Worm (Caenorhabditis elegans) whole organism, L4 larva: Measurements from ENCODE around the gene F13E9.5.

Experiments
- F37D6.2 ChIP-seq: sonication (generic microtip); optimal IDR thresholded peaks from 2 replicates; lab custom pipeline; 2016; ENCODE audit warnings: mild to moderate bottlenecking, missing genetic modification characterization, missing compliant biosample characterization
- T20F7.1 ChIP-seq: fragments of 200-800 bp; sonication (Bioruptor generic); optimal IDR thresholded peaks from 2 replicates; lab custom pipeline; 2018; ENCODE audit warnings: mild to moderate bottlenecking, missing genetic modification characterization, missing compliant biosample characterization
- Y5F2A.4 ChIP-seq: fragments of 200-800 bp; sonication (Bioruptor generic); optimal IDR thresholded peaks from 2 replicates; lab custom pipeline; 2018; ENCODE audit warnings: mild to moderate bottlenecking, missing genetic modification characterization, missing compliant biosample characterization
- Y75B8A.6 ChIP-seq: fragments of 200-800 bp; sonication (Bioruptor generic); IDR thresholded peaks from 2 replicates; pipeline ENCODE4 v1.3.6; 2022; ENCODE audit warnings: missing genetic modification reagents, missing genetic modification characterization, missing compliant biosample characterization
- ZK546.5 ChIP-seq, 2 experiments: sonication (generic microtip); optimal IDR thresholded peaks; 2 replicates each; lab custom pipeline; 2017; ENCODE audit warnings: missing biosample characterization in 2 of 2, missing genetic modification characterization in 2 of 2
- aha-1 ChIP-seq: fragments of 150-350 bp; peaks from one replicate; lab custom pipeline; 2014; ENCODE audit warnings: missing biosample characterization, missing genetic modification characterization
- ceh-44 ChIP-seq: fragments of 200-800 bp; sonication (Bioruptor generic); IDR thresholded peaks from 2 replicates; pipeline ENCODE4 v1.3.6; 2022; ENCODE audit warnings: missing genetic modification reagents, missing genetic modification characterization, missing compliant biosample characterization
- cey-2 ChIP-seq: sonication (generic microtip); optimal IDR thresholded peaks from 3 replicates; lab custom pipeline; 2017; ENCODE audit warnings: missing genetic modification characterization, mild to moderate bottlenecking, missing compliant biosample characterization, antibody characterized with exemption, borderline replicate concordance; ENCODE audit not compliant: insufficient read depth
- daf-12 ChIP-seq: fragments of 150-350 bp; optimal IDR thresholded peaks from 2 replicates; lab custom pipeline; 2014; ENCODE audit warnings: missing biosample characterization, missing genetic modification reagents, missing genetic modification characterization
- dmd-8 ChIP-seq: fragments of 200-800 bp; sonication (Bioruptor generic); IDR thresholded peaks from 2 replicates; pipeline ENCODE4 v1.3.6; 2022; ENCODE audit warnings: missing genetic modification characterization, missing compliant biosample characterization
- dmd-9 ChIP-seq: fragments of 200-800 bp; sonication (Bioruptor generic); IDR thresholded peaks from 2 replicates; pipeline ENCODE4 v1.3.6; 2022; ENCODE audit warnings: missing genetic modification reagents, missing genetic modification characterization, missing compliant biosample characterization
- dpl-1 ChIP-seq: fragments of 150-350 bp; optimal IDR thresholded peaks from 2 replicates; lab custom pipeline; 2014; ENCODE audit warnings: missing biosample characterization, missing genetic modification reagents, missing genetic modification characterization
- dve-1 ChIP-seq: sonication (generic microtip); optimal IDR thresholded peaks from 2 replicates; lab custom pipeline; 2017; ENCODE audit warnings: antibody characterized with exemption, mild to moderate bottlenecking, missing genetic modification characterization, missing compliant biosample characterization; ENCODE audit not compliant: insufficient read depth
- egl-27 ChIP-seq: sonication (generic microtip); optimal IDR thresholded peaks from 3 replicates; lab custom pipeline; 2017; ENCODE audit warnings: missing biosample characterization, missing genetic modification reagents, missing genetic modification characterization
- fkh-10 ChIP-seq: fragments of 150-350 bp; optimal IDR thresholded peaks from 2 replicates; lab custom pipeline; 2014; ENCODE audit warnings: missing biosample characterization, missing genetic modification reagents, missing genetic modification characterization
- gei-8 ChIP-seq: fragments of 200-800 bp; sonication (Bioruptor generic); optimal IDR thresholded peaks from 2 replicates; lab custom pipeline; 2018; ENCODE audit warnings: mild to moderate bottlenecking, missing genetic modification characterization, missing compliant biosample characterization
- hif-1 ChIP-seq, 2 experiments: sonication (generic microtip); optimal IDR thresholded peaks; 2 replicates each; lab custom pipeline; 2016 to 2017; ENCODE audit warnings: missing compliant biosample characterization in 2 of 2, missing genetic modification characterization in 2 of 2, missing genetic modification reagents in 2 of 2, missing genotype in 2 of 2, mild to moderate bottlenecking in 1 of 2
- lim-7 ChIP-seq: fragments of 200-800 bp; sonication (Bioruptor generic); IDR thresholded peaks from 2 replicates; pipeline ENCODE4 v1.3.6; 2022; ENCODE audit warnings: missing genetic modification characterization, missing compliant biosample characterization
- lin-1 ChIP-seq: fragments of 200-800 bp; sonication (Bioruptor generic); IDR thresholded peaks from 2 replicates; pipeline ENCODE4 v1.3.6; 2022; ENCODE audit warnings: missing genetic modification reagents, missing genetic modification characterization, missing compliant biosample characterization
- lin-13 ChIP-seq: fragments of 150-350 bp; optimal IDR thresholded peaks from 2 replicates; lab custom pipeline; 2014; ENCODE audit warnings: missing biosample characterization, missing genetic modification reagents, missing genetic modification characterization
- lin-15B ChIP-seq: fragments of 150-350 bp; sonication (generic microtip); optimal IDR thresholded peaks from 3 replicates; lab custom pipeline; 2014; ENCODE audit warnings: missing biosample characterization, missing genetic modification characterization
- lir-3 ChIP-seq: sonication (generic microtip); optimal IDR thresholded peaks from 2 replicates; lab custom pipeline; 2016; ENCODE audit warnings: mild to moderate bottlenecking, missing genetic modification characterization, missing compliant biosample characterization
- mdl-1 ChIP-seq, 2 experiments: fragments of 150-350 bp in 1 of 2; sonication (generic microtip) in 1 of 2; optimal IDR thresholded peaks; 2 replicates each; lab custom pipeline; 2014 to 2017; ENCODE audit warnings: missing biosample characterization in 2 of 2, missing genetic modification characterization in 2 of 2
- mep-1 ChIP-seq: fragments of 150-350 bp; sonication (generic microtip); optimal IDR thresholded peaks from 3 replicates; lab custom pipeline; 2014; ENCODE audit warnings: missing biosample characterization, missing genetic modification characterization
- mes-2 ChIP-seq: sonication (generic microtip); optimal IDR thresholded peaks from 2 replicates; lab custom pipeline; 2016; ENCODE audit warnings: missing genotype, mild to moderate bottlenecking, missing genetic modification characterization, missing compliant biosample characterization; ENCODE audit not compliant: poor library complexity, severe bottlenecking
- mxl-2 ChIP-seq: fragments of 200-800 bp; sonication (Bioruptor generic); conservative IDR thresholded peaks from 2 replicates; pipeline ENCODE4 v1.3.6; 2022; ENCODE audit warnings: missing genetic modification reagents, missing genetic modification characterization, missing compliant biosample characterization
- nhr-28 ChIP-seq: fragments of 150-350 bp; optimal IDR thresholded peaks from 2 replicates; lab custom pipeline; 2014; ENCODE audit warnings: missing biosample characterization, missing genetic modification characterization
- nhr-76 ChIP-seq: fragments of 150-350 bp; optimal IDR thresholded peaks from 2 replicates; lab custom pipeline; 2014; ENCODE audit warnings: missing biosample characterization, missing genetic modification characterization
- pqm-1 ChIP-seq: sonication (generic microtip); optimal IDR thresholded peaks from 2 replicates; lab custom pipeline; 2017; ENCODE audit warnings: missing biosample characterization, missing genetic modification characterization
- unc-130 ChIP-seq: sonication (generic microtip); optimal IDR thresholded peaks from 2 replicates; lab custom pipeline; 2016; ENCODE audit warnings: missing genetic modification reagents, missing genetic modification characterization, missing compliant biosample characterization
- unc-39 ChIP-seq: sonication (generic microtip); optimal IDR thresholded peaks from 2 replicates; lab custom pipeline; 2017; ENCODE audit warnings: missing biosample characterization, missing genetic modification characterization
- zag-1 ChIP-seq: fragments of 150-350 bp; optimal IDR thresholded peaks from 2 replicates; lab custom pipeline; 2014; ENCODE audit warnings: missing biosample characterization, missing genetic modification characterization
- zip-11 ChIP-seq: fragments of 200-800 bp; sonication (Bioruptor generic); IDR thresholded peaks from 2 replicates; pipeline ENCODE4 v1.3.6; 2022; ENCODE audit warnings: missing genetic modification characterization, missing compliant biosample characterization
- ztf-11 ChIP-seq: fragments of 150-350 bp; optimal IDR thresholded peaks from 2 replicates; lab custom pipeline; 2014; ENCODE audit warnings: missing biosample characterization, missing genetic modification characterization

F13E9.5 gene

ce11 chrIV:10909206-10909605 is 25.0 kb upstream of the F13E9.5 start, which contains the start of gene ZK596.2:
Gene ZK596.2 (minus strand): TSS chrIV:10909306.
- TF ChIP-seq dmd-9 (GFP tag; lab: Robert Waterston, UW) (no peak), lin-15B (no peak), dmd-8 (GFP tag; lab: Robert Waterston, UW) (no peak), fkh-10 (GFP tag; lab: Kevin White, UChicago) (no peak), pqm-1 (tag; lab: Kevin White, UChicago) (no peak), unc-130 (GFP tag; lab: Kevin White, UChicago) (no peak), unc-39 (no peak), dve-1 (no peak), mes-2 (tag; lab: Kevin White, UChicago) (no peak)
- TF ChIP-seq, all 104 proteins: peak for 0

- TF ChIP-seq lin-1 (GFP tag; lab: Robert Waterston, UW) (no peak), nhr-28 (no peak), nhr-76 (tag; lab: Kevin White, UChicago) (no peak), dve-1 (no peak), gei-8 (GFP tag; lab: Kevin White, UChicago) (no peak), cey-2 (tag; lab: Kevin White, UChicago) (no peak), T20F7.1 (GFP tag; lab: Kevin White, UChicago) (no peak)
Observed at ce11 chrIV:10904282-10904681, 20.1 kb upstream of the F13E9.5 start, which contains the start of gene ZK596.3. Gene ZK596.3 (minus strand): TSS chrIV:10904382.

ce11 chrIV:10902476-10902875 is 18.3 kb upstream of the F13E9.5 start:
- TF ChIP-seq dmd-9 (GFP tag; lab: Robert Waterston, UW) (no peak), aha-1 (peak; percentile 90)

- no peak for TF ChIP-seq mes-2 (tag; lab: Kevin White, UChicago)
- no peak for TF ChIP-seq mxl-2 (GFP tag; lab: Robert Waterston, UW)
- TF ChIP-seq egl-27 (tag; lab: Kevin White, UChicago), result no peak
- no peak for TF ChIP-seq lir-3 (tag; lab: Kevin White, UChicago)
- TF ChIP-seq zip-11 (GFP tag; lab: Robert Waterston, UW), result no peak
- TF ChIP-seq daf-12 (tag; lab: Kevin White, UChicago), result no peak
- TF ChIP-seq ztf-11 (tag; lab: Kevin White, UChicago), result no peak
- no peak for TF ChIP-seq mep-1
- TF ChIP-seq, all 104 proteins: peak for 0
Observed at ce11 chrIV:10900083-10900482, 15.9 kb upstream of the F13E9.5 start, which contains the start of gene srlf-30. Gene srlf-30 (plus strand): TSS chrIV:10900383.

- TF ChIP-seq mes-2 (tag; lab: Kevin White, UChicago), result no peak
- no peak for TF ChIP-seq mdl-1 (tag; optimal IDR thresholded peaks at IDR 0.05; lab: Kevin White, UChicago)
- TF ChIP-seq ZK546.5 (tag; optimal IDR thresholded peaks at IDR 0.05; lab: Kevin White, UChicago), result no peak
- TF ChIP-seq cey-2 (tag; lab: Kevin White, UChicago), result no peak
- no peak for TF ChIP-seq hif-1 (tag; optimal IDR thresholded peaks at IDR 0.05; lab: Kevin White, UChicago)
- no peak for TF ChIP-seq Y75B8A.6
- no peak for TF ChIP-seq Y5F2A.4 (GFP tag; lab: Kevin White, UChicago)
- TF ChIP-seq ztf-11 (tag; lab: Kevin White, UChicago), result no peak
- TF ChIP-seq lim-7 (GFP tag; lab: Robert Waterston, UW), result no peak
- no peak for TF ChIP-seq dpl-1 (GFP tag; lab: Kevin White, UChicago)
- no peak for TF ChIP-seq ceh-44
- no peak for TF ChIP-seq F37D6.2 (tag; lab: Kevin White, UChicago)
- no peak for TF ChIP-seq lin-13 (GFP tag; lab: Kevin White, UChicago)
- TF ChIP-seq zag-1 (tag; lab: Kevin White, UChicago), result no peak
Observed at ce11 chrIV:10899091-10899490, 14.9 kb upstream of the F13E9.5 start, which contains the start of the genes F13E9.9 and F13E9.19. Gene F13E9.9 (minus strand): TSS chrIV:10899191. Gene F13E9.19 (plus strand): TSS chrIV:10899406.
